Fruit fly (Drosophila melanogaster) whole organism, pupa: Measurements from ENCODE around the gene Rpn5.

Source experiments
- CG10348 ChIP-seq: fragments of 200-800 bp; sonication (Bioruptor generic); IDR thresholded peaks from 2 replicates; pipeline ENCODE4 v1.3.6; 2022; ENCODE audit warnings: missing biosample characterization, missing genetic modification characterization
- CG12605 ChIP-seq: fragments of 200-800 bp; sonication (Bioruptor generic); IDR thresholded peaks from 2 replicates; pipeline ENCODE4 v1.3.6; 2022; ENCODE audit warnings: missing biosample characterization, missing genetic modification characterization
- CG13204 ChIP-seq: fragments of 200-800 bp; sonication (Bioruptor generic); optimal IDR thresholded peaks from 2 replicates; lab custom pipeline; 2018; ENCODE audit warnings: missing biosample characterization, mild to moderate bottlenecking, missing genetic modification characterization, moderate library complexity
- CG14655 ChIP-seq: fragments of 200-800 bp; sonication (Bioruptor generic); optimal IDR thresholded peaks from 3 replicates; lab custom pipeline; 2017; ENCODE audit warnings: mild to moderate bottlenecking, missing biosample characterization, missing genetic modification reagents, missing genetic modification characterization
- CG15710 ChIP-seq: fragments of 200-800 bp; sonication (Bioruptor generic); optimal IDR thresholded peaks from 2 replicates; lab custom pipeline; 2018; ENCODE audit warnings: missing biosample characterization, mild to moderate bottlenecking, missing genetic modification characterization, moderate library complexity
- CG17806 ChIP-seq: fragments of 200-800 bp; sonication (Bioruptor generic); optimal IDR thresholded peaks from 2 replicates; lab custom pipeline; 2018; ENCODE audit warnings: missing biosample characterization, mild to moderate bottlenecking, missing genetic modification characterization, moderate library complexity
- CG32121 ChIP-seq: fragments of 200-800 bp; sonication (Bioruptor generic); IDR thresholded peaks from 2 replicates; pipeline ENCODE4 v1.3.6; 2022; ENCODE audit warnings: missing biosample characterization, missing genetic modification characterization
- CG34367 ChIP-seq: fragments of 200-800 bp; sonication (Bioruptor generic); optimal IDR thresholded peaks from 2 replicates; lab custom pipeline; 2018; ENCODE audit warnings: missing biosample characterization, mild to moderate bottlenecking, missing genetic modification characterization
- CG4496 ChIP-seq: fragments of 200-800 bp; sonication (Bioruptor generic); IDR thresholded peaks from 3 replicates; pipeline ENCODE4 v1.3.6; 2022; ENCODE audit warnings: missing biosample characterization, missing genetic modification characterization
- CG8159 ChIP-seq: fragments of 200-800 bp; sonication (Bioruptor generic); optimal IDR thresholded peaks from 3 replicates; lab custom pipeline; 2018; ENCODE audit warnings: missing biosample characterization, mild to moderate bottlenecking, missing genetic modification characterization, moderate library complexity
- CG8301 ChIP-seq: fragments of 200-800 bp; sonication (Bioruptor generic); optimal IDR thresholded peaks from 2 replicates; lab custom pipeline; 2018; ENCODE audit warnings: missing biosample characterization, mild to moderate bottlenecking, missing genetic modification characterization
- CG9948 ChIP-seq: fragments of 200-800 bp; sonication (Bioruptor generic); optimal IDR thresholded peaks from 2 replicates; lab custom pipeline; 2018; ENCODE audit warnings: missing biosample characterization, mild to moderate bottlenecking, missing genetic modification characterization, moderate library complexity
- D1 ChIP-seq: fragments of 200-800 bp; sonication (Bioruptor generic); optimal IDR thresholded peaks from 2 replicates; lab custom pipeline; 2018; ENCODE audit warnings: missing biosample characterization, mild to moderate bottlenecking, missing genetic modification characterization, moderate library complexity
- EcR ChIP-seq: fragments of 200-800 bp; sonication (Bioruptor generic); optimal IDR thresholded peaks from 3 replicates; lab custom pipeline; 2019; ENCODE audit warnings: missing biosample characterization, missing genetic modification characterization, mild to moderate bottlenecking, moderate library complexity, missing genetic modification reagents
- Ets98B ChIP-seq: fragments of 200-800 bp; sonication (Bioruptor generic); IDR thresholded peaks from 2 replicates; pipeline ENCODE4 v1.3.6; 2022; ENCODE audit warnings: missing biosample characterization, missing genetic modification characterization
- Pif1A ChIP-seq: fragments of 200-800 bp; sonication (Bioruptor generic); optimal IDR thresholded peaks from 3 replicates; lab custom pipeline; 2016; ENCODE audit warnings: missing biosample characterization, missing genetic modification characterization
- Pif1B ChIP-seq: fragments of 200-800 bp; sonication (Bioruptor generic); optimal IDR thresholded peaks from 3 replicates; lab custom pipeline; 2016; ENCODE audit warnings: missing biosample characterization, missing genetic modification characterization
- Snoo ChIP-seq: fragments of 200-800 bp; sonication (Bioruptor generic); optimal IDR thresholded peaks from 3 replicates; lab custom pipeline; 2017; ENCODE audit warnings: missing biosample characterization, mild to moderate bottlenecking, missing genetic modification characterization, inconsistent platforms
- fd96Ca ChIP-seq: fragments of 200-800 bp; sonication (Bioruptor generic); IDR thresholded peaks from 3 replicates; pipeline ENCODE4 v1.3.6; 2022; ENCODE audit warnings: missing biosample characterization, missing genetic modification characterization
- gl ChIP-seq: fragments of 200-800 bp; sonication (Bioruptor generic); optimal IDR thresholded peaks from 2 replicates; lab custom pipeline; 2018; ENCODE audit warnings: missing biosample characterization, mild to moderate bottlenecking, missing genetic modification characterization
- rn ChIP-seq: fragments of 200-800 bp; sonication (Bioruptor generic); IDR thresholded peaks from 2 replicates; pipeline ENCODE4 v1.3.6; 2022; ENCODE audit warnings: missing biosample characterization, missing genetic modification characterization

Gene Rpn5

dm6 chr3R:5758624-5759209 is 30.6 kb upstream of the Rpn5 start, which contains the start of gene Sec8:
Gene Sec8, minus strand, starts transcription at chr3R:5758997.
- TF ChIP-seq fd96Ca: 0 out of 3 replicates have a peak, but pooled peaks have one; percentile 33
- 0 out of 3 replicates have a peak, but pooled peaks have one; percentile 33 for TF ChIP-seq CG4496
- no peak for TF ChIP-seq D1

- TF ChIP-seq CG8159 (no peak), Pif1A (no peak), CG4496 (no peak), rn (GFP tag; lab: Robert Waterston, UW) (no peak), D1 (no peak)
These were observed 28.3 kb upstream of the Rpn5 start for dm6 chr3R:5760980-5761379.

dm6 chr3R:5771614-5772202 is 17.6 kb upstream of the Rpn5 start:
- TF ChIP-seq CG4496 (0 out of 3 replicates have a peak, but pooled peaks have one; percentile 39), CG15710 (no peak), gl (tag; lab: Kevin White, UChicago) (no peak)

- TF ChIP-seq CG4496 (0 out of 3 replicates have a peak, but pooled peaks have one; percentile 25), CG17806 (no peak)
These were observed 16.9 kb upstream of the Rpn5 start for dm6 chr3R:5772433-5772832.

- TF ChIP-seq fd96Ca: peak; percentile 56; the same call in 2 of the 3 replicates
- TF ChIP-seq CG32121 (GFP tag; lab: Robert Waterston, UW): no peak
- no peak for TF ChIP-seq CG10348 (GFP tag; lab: Robert Waterston, UW)
- peak; percentile 28 for TF ChIP-seq Snoo
- TF ChIP-seq CG8301: no peak
- no peak for TF ChIP-seq CG12605
- TF ChIP-seq CG4496: peak; percentile 33; the same call in 1 of the 3 replicates
- TF ChIP-seq Pif1B (GFP tag; lab: Kevin White, UChicago): no peak
- TF ChIP-seq Ets98B (GFP tag; lab: Robert Waterston, UW): peak; percentile 25; the same call in 1 of the 2 replicates
- TF ChIP-seq CG15710: peak; percentile 23
These were observed 10.3 kb upstream of the Rpn5 start, which contains the start of gene jagn for dm6 chr3R:5778731-5779593. Gene jagn, plus strand, starts transcription at chr3R:5779315.

dm6 chr3R:5780976-5781375 is 8.3 kb upstream of the Rpn5 start, which contains the start of gene CG2082:
Gene CG2082, minus strand, starts transcription at chr3R:5781076.
- TF ChIP-seq CG32121 (GFP tag; lab: Robert Waterston, UW) (no peak), CG34367 (tag; lab: Kevin White, UChicago) (no peak), D1 (no peak), CG4496 (no peak), CG8159 (no peak), EcR (GFP tag; lab: Kevin White, UChicago) (no peak), CG14655 (no peak), Pif1A (no peak)

dm6 chr3R:5781462-5781861 is 7.8 kb upstream of the Rpn5 start, which contains the start of gene kat-60L1:
Gene kat-60L1, plus strand, starts transcription at chr3R:5781762.
- TF ChIP-seq CG8159: no peak
- no peak for TF ChIP-seq Snoo
- no peak for TF ChIP-seq CG8301
- TF ChIP-seq gl (tag; lab: Kevin White, UChicago): no peak
- no peak for TF ChIP-seq rn (GFP tag; lab: Robert Waterston, UW)
- no peak for TF ChIP-seq CG10348 (GFP tag; lab: Robert Waterston, UW)
- TF ChIP-seq CG32121 (GFP tag; lab: Robert Waterston, UW): no peak
- no peak for TF ChIP-seq CG12605
- no peak for TF ChIP-seq D1
- TF ChIP-seq CG4496: no peak
- no peak for TF ChIP-seq CG17806
- TF ChIP-seq Pif1B (GFP tag; lab: Kevin White, UChicago): no peak

- peak; percentile 99 for TF ChIP-seq CG34367 (tag; lab: Kevin White, UChicago)
- peak; percentile 97 for TF ChIP-seq CG10348 (GFP tag; lab: Robert Waterston, UW)
- peak; percentile 99 for TF ChIP-seq Snoo
- TF ChIP-seq Pif1B (GFP tag; lab: Kevin White, UChicago): peak; percentile 99
- TF ChIP-seq fd96Ca: peak; percentile 99
- peak; percentile 99 for TF ChIP-seq CG14655
- TF ChIP-seq CG8301: peak; percentile 99
- peak; percentile 98 for TF ChIP-seq Ets98B (GFP tag; lab: Robert Waterston, UW)
- TF ChIP-seq CG15710: peak; percentile 99
- no peak for TF ChIP-seq D1
- peak; percentile 96 for TF ChIP-seq rn (GFP tag; lab: Robert Waterston, UW)
- TF ChIP-seq CG13204 (GFP tag; lab: Kevin White, UChicago): peak; percentile 92
- peak; percentile 98 for TF ChIP-seq gl (tag; lab: Kevin White, UChicago)
- peak; percentile 99 for TF ChIP-seq CG8159
- TF ChIP-seq CG12605: peak; percentile 98
- TF ChIP-seq EcR (GFP tag; lab: Kevin White, UChicago): peak; percentile 63
- TF ChIP-seq Pif1A: peak; percentile 99
- peak; percentile 99 for TF ChIP-seq CG9948 (tag; lab: Kevin White, UChicago)
- peak; percentile 99 for TF ChIP-seq CG4496
- peak; percentile 99 for TF ChIP-seq CG32121 (GFP tag; lab: Robert Waterston, UW)
- TF ChIP-seq CG17806: peak; percentile 99
These were observed 2.2 kb downstream of the Rpn5 start, which contains the start of gene Hpf1 for dm6 chr3R:5791497-5791896. Gene Hpf1, plus strand, starts transcription at chr3R:5791879.
